Worm (Caenorhabditis elegans) whole organism, L3 larva: ENCODE measurements around the gene unc-93.

Source experiments
- elt-1 ChIP-seq: fragments of 150-350 bp; optimal IDR thresholded peaks from 2 replicates; lab custom pipeline; 2014; ENCODE audit warnings: missing biosample characterization, missing genetic modification characterization
- nhr-12 ChIP-seq: fragments of 150-350 bp; optimal IDR thresholded peaks from 2 replicates; lab custom pipeline; 2014; ENCODE audit warnings: missing biosample characterization, missing genetic modification characterization

DNA sequence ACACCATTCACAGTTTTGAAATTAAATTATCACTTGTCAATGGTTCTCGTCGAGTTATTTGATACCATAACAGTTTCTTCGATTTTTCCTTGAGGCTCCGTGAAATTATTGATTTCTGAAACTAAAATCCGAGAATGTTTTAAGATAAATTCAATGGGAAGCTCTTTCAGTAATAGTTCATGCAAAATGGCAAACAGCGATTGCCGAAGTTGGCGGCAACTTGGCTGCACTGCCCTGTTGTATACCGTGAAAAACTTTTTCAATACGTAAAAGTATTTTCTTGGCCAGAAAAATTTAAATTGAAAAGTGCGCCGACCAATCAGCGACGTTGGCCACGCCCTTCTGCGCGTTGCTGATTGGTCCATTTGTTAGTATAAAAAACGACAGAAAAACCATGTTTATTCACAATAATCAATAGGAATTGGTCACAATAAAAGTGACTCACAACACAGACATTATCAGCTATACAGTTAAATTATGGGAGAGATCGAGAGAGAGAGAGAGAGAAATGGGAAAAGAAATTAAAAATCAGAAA lies 38.8 kb downstream of the unc-93 start:
- TF ChIP-seq elt-1 (tag; lab: Kevin White, UChicago) (no peak), nhr-12 (tag; lab: Kevin White, UChicago) (no peak)
